Worm (Caenorhabditis elegans): ENCODE measurements around the gene M01E10.3.

DNA sequence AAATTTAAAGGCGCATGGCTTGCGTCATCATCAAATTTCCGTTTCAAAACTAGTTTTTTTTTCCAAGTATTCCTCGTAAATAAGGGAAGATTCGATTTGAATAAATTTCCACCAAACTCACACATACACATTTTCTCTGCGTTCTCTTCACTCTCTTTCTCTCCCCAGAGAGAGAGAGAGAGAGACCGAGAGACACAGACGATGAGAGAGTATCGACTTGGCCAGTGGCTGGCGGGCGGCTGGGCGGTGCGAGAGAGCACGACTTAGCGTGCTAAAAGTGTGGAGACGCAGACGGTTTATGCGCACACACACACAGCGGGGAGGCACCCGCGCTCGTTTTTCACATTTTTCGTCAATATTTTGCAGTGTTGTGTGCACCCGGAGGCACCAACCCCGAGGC, 46.9 kb upstream of the M01E10.3 start:
- TF ChIP-seq flt-1 (GFP tag; IDR thresholded peaks at IDR 0.05) (no peak), klf-2 (GFP tag; conservative IDR thresholded peaks at IDR 0.05) (no peak)

Measured in whole organism, midembryonic.